1 fruit fly cellular context compared by ENCODE assay signal in the genomic region with DNA sequence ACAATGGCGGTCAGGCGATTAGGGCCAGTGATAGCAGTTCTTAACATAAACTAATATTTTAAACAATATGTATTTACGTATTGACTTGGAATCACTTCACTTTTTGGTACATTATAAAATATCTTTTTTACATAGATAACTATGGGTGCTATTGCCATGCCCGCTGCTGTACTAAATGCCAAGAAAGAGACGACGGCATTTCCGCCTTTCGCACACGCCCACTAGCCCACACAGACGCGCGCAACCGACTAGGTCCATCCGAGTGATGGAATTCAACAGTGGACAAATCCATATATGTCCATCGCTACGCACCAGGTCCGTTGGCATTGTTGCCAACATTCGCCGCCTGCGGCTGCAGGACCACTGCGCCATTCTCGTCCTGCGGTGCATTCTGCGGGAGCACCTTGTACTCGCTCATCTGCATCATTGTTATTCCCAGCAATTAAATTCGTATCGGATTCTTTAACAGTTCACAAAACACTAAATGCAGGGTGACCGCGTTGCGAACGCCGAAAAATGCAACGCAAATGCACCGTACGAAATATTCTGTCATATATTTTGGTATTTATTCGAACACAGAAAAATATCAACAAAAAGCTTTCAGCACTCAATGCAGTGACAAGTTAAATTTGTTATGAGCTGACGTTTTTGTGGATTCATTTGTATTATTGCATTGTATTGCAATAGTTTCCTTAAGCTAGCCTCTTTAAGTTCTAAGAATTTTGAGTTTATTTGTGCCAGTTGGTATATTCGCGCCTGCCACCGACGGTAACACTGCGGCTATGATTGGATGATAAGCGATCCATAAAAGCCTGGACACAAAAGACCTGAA.
A peak's percentile ranks its signal among the peaks of the same experiment; 100 is the strongest.
TF ChIP-seq lines count a peak whose summit lies in the region.

scramb2 (minus strand) TSS at position 488 of the 832 bp plus-strand sequence.
Sk2 (plus strand) TSS at position 763 of the 832 bp plus-strand sequence.

TF ChIP-seq in whole organism, embryonic, 481 proteins besides CTCF, POLR2A, EP300 and RAD21 (continued from another document and continues in another):
- TF ChIP-seq vnd (GFP tag; IDR thresholded peaks at IDR 0.05; lab: Robert Waterston, UW; ENCODE audit: partially characterized antibody): no peak
- TF ChIP-seq h (optimal IDR thresholded peaks at IDR 0.05; lab: Kevin White, UChicago): no peak
- peak; percentile 83 for TF ChIP-seq ERR (GFP tag; optimal IDR thresholded peaks at IDR 0.05; lab: Kevin White, UChicago)
- peak; percentile 83 for TF ChIP-seq Poxn (GFP tag; IDR thresholded peaks at IDR 0.05; lab: Robert Waterston, UW)
- TF ChIP-seq Fer3 (tag; optimal IDR thresholded peaks at IDR 0.05; lab: Kevin White, UChicago): peak; percentile 94
- peak; percentile 91 for TF ChIP-seq dmrt11E (tag; optimal IDR thresholded peaks at IDR 0.05; lab: Kevin White, UChicago)
- TF ChIP-seq otp (GFP tag; IDR thresholded peaks at IDR 0.05; lab: Robert Waterston, UW): peak; percentile 93
- peak; percentile 88 for TF ChIP-seq CG10274 (GFP tag; optimal IDR thresholded peaks at IDR 0.05; lab: Kevin White, UChicago)
- peak; percentile 90 for TF ChIP-seq jing (GFP tag; optimal IDR thresholded peaks at IDR 0.05; lab: Kevin White, UChicago)
- peak; percentile 92 for TF ChIP-seq CrebB (tag; optimal IDR thresholded peaks at IDR 0.05; lab: Kevin White, UChicago)
- TF ChIP-seq psq (GFP tag; optimal IDR thresholded peaks at IDR 0.05; lab: Kevin White, UChicago): peak; percentile 78
- TF ChIP-seq pum (GFP tag; optimal IDR thresholded peaks at IDR 0.05; lab: Kevin White, UChicago): peak; percentile 67
- TF ChIP-seq CG30431 (GFP tag; optimal IDR thresholded peaks at IDR 0.05; lab: Kevin White, UChicago): peak; percentile 94
- TF ChIP-seq CG13296 (GFP tag; optimal IDR thresholded peaks at IDR 0.05; lab: Kevin White, UChicago): peak; percentile 97
- peak; percentile 99 for TF ChIP-seq sens (GFP tag; lab: Kevin White, UChicago)
- TF ChIP-seq CG32767 (GFP tag; IDR thresholded peaks at IDR 0.05; lab: Robert Waterston, UW): peak; percentile 88
- peak; percentile 85 for TF ChIP-seq CG8359 (GFP tag; optimal IDR thresholded peaks at IDR 0.05; lab: Kevin White, UChicago; ENCODE audit: borderline replicate concordance)
- peak; percentile 73 for TF ChIP-seq pb (GFP tag; optimal IDR thresholded peaks at IDR 0.05; lab: Kevin White, UChicago)
- peak; percentile 95 for TF ChIP-seq CG7556 (GFP tag; optimal IDR thresholded peaks at IDR 0.05; lab: Kevin White, UChicago)
- peak; percentile 91 for TF ChIP-seq Nf-YC (tag; optimal IDR thresholded peaks at IDR 0.05; lab: Kevin White, UChicago)
- TF ChIP-seq lmd (GFP tag; IDR thresholded peaks at IDR 0.05; lab: Robert Waterston, UW): peak; percentile 94
- peak; percentile 91 for TF ChIP-seq CG14050 (GFP tag; IDR thresholded peaks at IDR 0.05; lab: Robert Waterston, UW)
- peak; percentile 21 for TF ChIP-seq CG15073 (GFP tag; optimal IDR thresholded peaks at IDR 0.05; lab: Kevin White, UChicago)
- TF ChIP-seq CG4404 (GFP tag; IDR thresholded peaks at IDR 0.05; lab: Robert Waterston, UW): peak; percentile 82
- TF ChIP-seq Optix (GFP tag; IDR thresholded peaks at IDR 0.05; lab: Robert Waterston, UW): peak; percentile 94
- TF ChIP-seq fu2 (GFP tag; optimal IDR thresholded peaks at IDR 0.05; lab: Kevin White, UChicago): peak; percentile 66
- peak; percentile 95 for TF ChIP-seq sob (GFP tag; IDR thresholded peaks at IDR 0.05; lab: Robert Waterston, UW)
- peak; percentile 90 for TF ChIP-seq CG13775 (GFP tag; optimal IDR thresholded peaks at IDR 0.05; lab: Kevin White, UChicago)
- TF ChIP-seq kni (GFP tag; optimal IDR thresholded peaks at IDR 0.05; lab: Kevin White, UChicago): peak; percentile 72
- peak; percentile 61 for TF ChIP-seq CG30020 (tag; optimal IDR thresholded peaks at IDR 0.05; lab: Kevin White, UChicago)
- TF ChIP-seq Hr39 (optimal IDR thresholded peaks at IDR 0.05; lab: Kevin White, UChicago): no peak
- peak; percentile 96 for TF ChIP-seq chm (GFP tag; IDR thresholded peaks at IDR 0.05; lab: Robert Waterston, UW)
- TF ChIP-seq Dp (GFP tag; optimal IDR thresholded peaks at IDR 0.05; lab: Kevin White, UChicago): no peak
- TF ChIP-seq prd (optimal IDR thresholded peaks at IDR 0.05; lab: Kevin White, UChicago): no peak
- peak; percentile 97 for TF ChIP-seq prd (GFP tag; IDR thresholded peaks at IDR 0.05; lab: Robert Waterston, UW)
- TF ChIP-seq CG7987 (GFP tag; optimal IDR thresholded peaks at IDR 0.05; lab: Kevin White, UChicago): peak; percentile 83
- peak; percentile 96 for TF ChIP-seq CG7839 (tag; optimal IDR thresholded peaks at IDR 0.05; lab: Kevin White, UChicago)
- peak; percentile 92 for TF ChIP-seq Atf6 (GFP tag; IDR thresholded peaks at IDR 0.05; lab: Robert Waterston, UW)
- TF ChIP-seq Gsc (GFP tag; IDR thresholded peaks at IDR 0.05; lab: Robert Waterston, UW): peak; percentile 78
- peak; percentile 71 for TF ChIP-seq exex (tag; optimal IDR thresholded peaks at IDR 0.05; lab: Kevin White, UChicago)
- peak; percentile 41 for TF ChIP-seq bigmax (GFP tag; optimal IDR thresholded peaks at IDR 0.05; lab: Kevin White, UChicago)
- TF ChIP-seq Camta (GFP tag; optimal IDR thresholded peaks at IDR 0.05; lab: Kevin White, UChicago): peak; percentile 80
- TF ChIP-seq tx (GFP tag; optimal IDR thresholded peaks at IDR 0.05; lab: Kevin White, UChicago): peak; percentile 67
- TF ChIP-seq oc (tag; optimal IDR thresholded peaks at IDR 0.05; lab: Kevin White, UChicago): peak; percentile 92
- TF ChIP-seq Mes4 (GFP tag; optimal IDR thresholded peaks at IDR 0.05; lab: Kevin White, UChicago): peak; percentile 79
- TF ChIP-seq CG9932 (GFP tag; IDR thresholded peaks at IDR 0.05; lab: Robert Waterston, UW): peak; percentile 90
- TF ChIP-seq CG11247 (GFP tag; IDR thresholded peaks at IDR 0.05; lab: Robert Waterston, UW): peak; percentile 92
- peak; percentile 96 for TF ChIP-seq sr (GFP tag; IDR thresholded peaks at IDR 0.05; lab: Robert Waterston, UW)
- TF ChIP-seq CG17385 (GFP tag; optimal IDR thresholded peaks at IDR 0.05; lab: Kevin White, UChicago): peak; percentile 93
- peak; percentile 94 for TF ChIP-seq CG5953 (GFP tag; IDR thresholded peaks at IDR 0.05; lab: Robert Waterston, UW)
- peak; percentile 77 to 89 for TF ChIP-seq chif (GFP tag; optimal IDR thresholded peaks at IDR 0.05; lab: Kevin White, UChicago)
- peak; percentile 94 for TF ChIP-seq Hsf (GFP tag; optimal IDR thresholded peaks at IDR 0.05; lab: Kevin White, UChicago)
- peak; percentile 60 for TF ChIP-seq Ets97D (GFP tag; optimal IDR thresholded peaks at IDR 0.05; lab: Kevin White, UChicago)
- peak; percentile 89 for TF ChIP-seq CG1602 (GFP tag; optimal IDR thresholded peaks at IDR 0.05; lab: Kevin White, UChicago)
- TF ChIP-seq ap (GFP tag; IDR thresholded peaks at IDR 0.05; lab: Robert Waterston, UW): peak; percentile 94
- TF ChIP-seq CG2678 (tag; optimal IDR thresholded peaks at IDR 0.05; lab: Kevin White, UChicago): peak; percentile 97
- peak; percentile 87 for TF ChIP-seq sug (tag; optimal IDR thresholded peaks at IDR 0.05; lab: Kevin White, UChicago)
- TF ChIP-seq Dfd (GFP tag; optimal IDR thresholded peaks at IDR 0.05; lab: Kevin White, UChicago): peak in 1 of 2 experiments; percentile 19
- TF ChIP-seq Bteb2 (GFP tag; optimal IDR thresholded peaks at IDR 0.05; lab: Kevin White, UChicago): peak; percentile 73
- peak; percentile 94 for TF ChIP-seq gsb (GFP tag; IDR thresholded peaks at IDR 0.05; lab: Robert Waterston, UW)
- peak; percentile 94 for TF ChIP-seq CG8924 (tag; optimal IDR thresholded peaks at IDR 0.05; lab: Kevin White, UChicago)
- peak; percentile 58 for TF ChIP-seq CG12236 (GFP tag; optimal IDR thresholded peaks at IDR 0.05; lab: Kevin White, UChicago)
- peak; percentile 97 for TF ChIP-seq CG15269 (tag; optimal IDR thresholded peaks at IDR 0.05; lab: Kevin White, UChicago)
- peak; percentile 87 for TF ChIP-seq ac (GFP tag; optimal IDR thresholded peaks at IDR 0.05; lab: Kevin White, UChicago)
- TF ChIP-seq E2f1 (GFP tag; IDR thresholded peaks at IDR 0.05; lab: Robert Waterston, UW): peak; percentile 92
- peak; percentile 89 for TF ChIP-seq Abd-B (GFP tag; optimal IDR thresholded peaks at IDR 0.05; lab: Kevin White, UChicago)
- TF ChIP-seq CG16863 (GFP tag; optimal IDR thresholded peaks at IDR 0.05; lab: Kevin White, UChicago): peak; percentile 85
- TF ChIP-seq slou (GFP tag; optimal IDR thresholded peaks at IDR 0.05; lab: Kevin White, UChicago): peak; percentile 64
- TF ChIP-seq ab (GFP tag; optimal IDR thresholded peaks at IDR 0.05; lab: Kevin White, UChicago): peak; percentile 71
- peak; percentile 79 for TF ChIP-seq CG6272 (GFP tag; IDR thresholded peaks at IDR 0.05; lab: Robert Waterston, UW)
- peak; percentile 85 for TF ChIP-seq Jarid2 (GFP tag; optimal IDR thresholded peaks at IDR 0.05; lab: Kevin White, UChicago)
- peak; percentile 97 for TF ChIP-seq CG3281 (GFP tag; optimal IDR thresholded peaks at IDR 0.05; lab: Kevin White, UChicago)
- TF ChIP-seq esg (GFP tag; conservative IDR thresholded peaks at IDR 0.05; lab: Robert Waterston, UW): peak; percentile 92
- TF ChIP-seq cad (GFP tag; optimal IDR thresholded peaks at IDR 0.05; lab: Kevin White, UChicago): no peak
- peak; percentile 95 for TF ChIP-seq fd64A (GFP tag; optimal IDR thresholded peaks at IDR 0.05; lab: Kevin White, UChicago)
- TF ChIP-seq CG4707 (GFP tag; optimal IDR thresholded peaks at IDR 0.05; lab: Kevin White, UChicago): peak; percentile 91
- TF ChIP-seq tap (tag; optimal IDR thresholded peaks at IDR 0.05; lab: Kevin White, UChicago): peak; percentile 94
- peak; percentile 84 for TF ChIP-seq CG8281 (tag; optimal IDR thresholded peaks at IDR 0.05; lab: Kevin White, UChicago)
- TF ChIP-seq HLHmδ (GFP tag; optimal IDR thresholded peaks at IDR 0.05; lab: Kevin White, UChicago): peak; percentile 58
- peak; percentile 72 for TF ChIP-seq CG2116 (GFP tag; optimal IDR thresholded peaks at IDR 0.05; lab: Kevin White, UChicago)
- peak; percentile 92 for TF ChIP-seq gce (GFP tag; IDR thresholded peaks at IDR 0.05; lab: Robert Waterston, UW)
- peak; percentile 95 for TF ChIP-seq ranshi (GFP tag; IDR thresholded peaks at IDR 0.05; lab: Robert Waterston, UW)
- TF ChIP-seq row (GFP tag; IDR thresholded peaks at IDR 0.05; lab: Robert Waterston, UW): peak; percentile 95
- TF ChIP-seq CG6689 (GFP tag; IDR thresholded peaks at IDR 0.05; lab: Robert Waterston, UW): peak; percentile 93
- no peak for TF ChIP-seq chinmo (GFP tag; IDR thresholded peaks at IDR 0.05; lab: Robert Waterston, UW; ENCODE audit: partially characterized antibody)
- TF ChIP-seq CG1529 (GFP tag; optimal IDR thresholded peaks at IDR 0.05; lab: Kevin White, UChicago): peak; percentile 93
- TF ChIP-seq pan (optimal IDR thresholded peaks at IDR 0.05; lab: Kevin White, UChicago): no peak
- TF ChIP-seq pan (GFP tag; optimal IDR thresholded peaks at IDR 0.05 in 1 of 2, IDR thresholded peaks at IDR 0.05 in 1 of 2): peak in 1 of 2 experiments; percentile 96
- peak; percentile 72 for TF ChIP-seq pho (GFP tag; optimal IDR thresholded peaks at IDR 0.05; lab: Kevin White, UChicago)
- no peak for TF ChIP-seq ato (GFP tag; IDR thresholded peaks at IDR 0.05; lab: Robert Waterston, UW; ENCODE audit: partially characterized antibody)
- peak; percentile 48 for TF ChIP-seq pfk (GFP tag; optimal IDR thresholded peaks at IDR 0.05; lab: Kevin White, UChicago)
- peak; percentile 85 for TF ChIP-seq CG8765 (GFP tag; IDR thresholded peaks at IDR 0.05; lab: Robert Waterston, UW)
- TF ChIP-seq zfh2 (GFP tag; optimal IDR thresholded peaks at IDR 0.05; lab: Kevin White, UChicago): peak; percentile 79
- peak; percentile 55 for TF ChIP-seq CG9876 (GFP tag; optimal IDR thresholded peaks at IDR 0.05; lab: Kevin White, UChicago)
- TF ChIP-seq CG11560 (tag; IDR thresholded peaks at IDR 0.05; lab: Robert Waterston, UW): peak; percentile 79
- peak; percentile 91 for TF ChIP-seq CG11085 (GFP tag; IDR thresholded peaks at IDR 0.05; lab: Robert Waterston, UW)
- peak; percentile 95 for TF ChIP-seq Xbp1 (GFP tag; optimal IDR thresholded peaks at IDR 0.05; lab: Kevin White, UChicago)
- peak; percentile 94 for TF ChIP-seq ttk (GFP tag; IDR thresholded peaks at IDR 0.05; lab: Robert Waterston, UW)
- peak; percentile 92 for TF ChIP-seq sim (GFP tag; IDR thresholded peaks at IDR 0.05; lab: Robert Waterston, UW)
- TF ChIP-seq CG10543 (GFP tag; optimal IDR thresholded peaks at IDR 0.05; lab: Kevin White, UChicago): peak; percentile 86
- TF ChIP-seq Sox102F (GFP tag; optimal IDR thresholded peaks at IDR 0.05; lab: Kevin White, UChicago): peak; percentile 95
- peak; percentile 90 for TF ChIP-seq tio (GFP tag; optimal IDR thresholded peaks at IDR 0.05; lab: Kevin White, UChicago)
- peak; percentile 82 for TF ChIP-seq Atf3 (GFP tag; optimal IDR thresholded peaks at IDR 0.05; lab: Kevin White, UChicago)
- TF ChIP-seq CG8944 (GFP tag; optimal IDR thresholded peaks at IDR 0.05; lab: Kevin White, UChicago): peak; percentile 76
- peak; percentile 94 for TF ChIP-seq CG9727 (GFP tag; optimal IDR thresholded peaks at IDR 0.05; lab: Kevin White, UChicago)
- peak; percentile 85 for TF ChIP-seq HLH54F (GFP tag; optimal IDR thresholded peaks at IDR 0.05; lab: Kevin White, UChicago)
- peak; percentile 95 for TF ChIP-seq slbo (GFP tag; IDR thresholded peaks at IDR 0.05; lab: Robert Waterston, UW)
- peak; percentile 79 for TF ChIP-seq sd (tag; optimal IDR thresholded peaks at IDR 0.05; lab: Kevin White, UChicago)
- peak; percentile 93 for TF ChIP-seq cwo (GFP tag; optimal IDR thresholded peaks at IDR 0.05; lab: Kevin White, UChicago)
- TF ChIP-seq Ada2b (GFP tag; IDR thresholded peaks at IDR 0.05; lab: Robert Waterston, UW): peak; percentile 97
- peak in 1 of 3 experiments; percentile 87 for TF ChIP-seq lola (GFP tag; optimal IDR thresholded peaks at IDR 0.05; lab: Kevin White, UChicago)
- peak; percentile 76 for TF ChIP-seq Myb (GFP tag; optimal IDR thresholded peaks at IDR 0.05; lab: Kevin White, UChicago)
- TF ChIP-seq BEAF-32 (GFP tag; optimal IDR thresholded peaks at IDR 0.05; lab: Kevin White, UChicago): peak; percentile 31
- TF ChIP-seq CG33213 (GFP tag; optimal IDR thresholded peaks at IDR 0.05; lab: Kevin White, UChicago): peak; percentile 75
- TF ChIP-seq CG12071 (GFP tag; optimal IDR thresholded peaks at IDR 0.05; lab: Kevin White, UChicago): peak; percentile 95
- peak; percentile 95 for TF ChIP-seq CG17328 (GFP tag; IDR thresholded peaks at IDR 0.05; lab: Robert Waterston, UW)
- TF ChIP-seq knrl (GFP tag; IDR thresholded peaks at IDR 0.05; lab: Robert Waterston, UW; ENCODE audit: partially characterized antibody): 0 out of 3 replicates have a peak, but pooled peaks have one; percentile 33
- peak; percentile 95 for TF ChIP-seq az2 (GFP tag; optimal IDR thresholded peaks at IDR 0.05; lab: Kevin White, UChicago)
- peak; percentile 88 for TF ChIP-seq CG5180 (GFP tag; optimal IDR thresholded peaks at IDR 0.05; lab: Kevin White, UChicago)
- TF ChIP-seq unc-4 (GFP tag; IDR thresholded peaks at IDR 0.05; lab: Robert Waterston, UW; ENCODE audit: partially characterized antibody): no peak
